Worm (Caenorhabditis elegans) whole organism, L1 larva: ENCODE data around the gene srbc-26.

Experiments
- C04F5.9 ChIP-seq: sonication (generic microtip); optimal IDR thresholded peaks from 2 replicates; lab custom pipeline; 2016; ENCODE audit warnings: missing genetic modification characterization, missing compliant biosample characterization
- Y116A8C.19 ChIP-seq: sonication (generic microtip); optimal IDR thresholded peaks from 2 replicates; lab custom pipeline; 2016; ENCODE audit warnings: missing compliant biosample characterization, missing genetic modification characterization, borderline replicate concordance
- aly-2 ChIP-seq: fragments of 150-350 bp; optimal IDR thresholded peaks from 2 replicates; lab custom pipeline; 2014; ENCODE audit warnings: missing biosample characterization, missing genetic modification characterization
- ceh-8 ChIP-seq: fragments of 200-800 bp; sonication (Bioruptor generic); optimal IDR thresholded peaks from 2 replicates; lab custom pipeline; 2018; ENCODE audit warnings: mild to moderate bottlenecking, missing genetic modification characterization, moderate library complexity, missing compliant biosample characterization
- ceh-88 ChIP-seq: fragments of 200-800 bp; sonication (Bioruptor generic); IDR thresholded peaks from 2 replicates; pipeline ENCODE4 v1.3.6; 2022; ENCODE audit warnings: missing genetic modification characterization, missing compliant biosample characterization
- ces-1 ChIP-seq: fragments of 150-350 bp; optimal IDR thresholded peaks from 2 replicates; lab custom pipeline; 2014; ENCODE audit warnings: missing biosample characterization, missing genetic modification reagents, missing genetic modification characterization
- dsc-1 ChIP-seq: sonication (generic microtip); optimal IDR thresholded peaks from 2 replicates; lab custom pipeline; 2016; ENCODE audit warnings: mild to moderate bottlenecking, missing genetic modification characterization, missing compliant biosample characterization
- efl-1 ChIP-seq, 4 experiments: fragments of 150-350 bp; optimal IDR thresholded peaks in 3 of 4; peaks in 1 of 4; 1 replicate in 1 of 4; 2 replicates in 3 of 4; lab custom pipeline; 2014; ENCODE audit warnings: missing biosample characterization in 2 of 4, missing genetic modification characterization in 2 of 4, missing genetic modification reagents in 2 of 4
- egl-27 ChIP-seq, 2 experiments: fragments of 150-350 bp in 1 of 2; sonication (generic microtip); optimal IDR thresholded peaks; 3 replicates each; lab custom pipeline; 2017 to 2018; ENCODE audit warnings: missing biosample characterization in 2 of 2, missing genetic modification characterization in 2 of 2, missing genetic modification reagents in 2 of 2
- elt-3 ChIP-seq, 6 experiments: fragments of 150-350 bp in 1 of 6; sonication (generic microtip); optimal IDR thresholded peaks; 2 replicates each; lab custom pipeline; 2017 to 2018; ENCODE audit warnings: missing biosample characterization in 6 of 6, missing genetic modification characterization in 6 of 6, inconsistent platforms in 1 of 6
- fkh-10 ChIP-seq: sonication (generic microtip); optimal IDR thresholded peaks from 2 replicates; lab custom pipeline; 2017; ENCODE audit warnings: missing biosample characterization, missing genetic modification reagents, missing genetic modification characterization
- fkh-4 ChIP-seq: sonication (generic microtip); optimal IDR thresholded peaks from 2 replicates; lab custom pipeline; 2016; ENCODE audit warnings: missing compliant biosample characterization, missing genetic modification characterization, borderline replicate concordance
- fkh-8 ChIP-seq: sonication (generic microtip); optimal IDR thresholded peaks from 2 replicates; lab custom pipeline; 2016; ENCODE audit warnings: mild to moderate bottlenecking, missing genetic modification characterization, missing compliant biosample characterization
- fos-1 ChIP-seq: fragments of 150-350 bp; optimal IDR thresholded peaks from 2 replicates; lab custom pipeline; 2014; ENCODE audit warnings: missing biosample characterization, missing genetic modification characterization
- grh-1 ChIP-seq: fragments of 200-800 bp; sonication (Bioruptor generic); IDR thresholded peaks from 2 replicates; pipeline ENCODE4 v1.3.6; 2022; ENCODE audit warnings: missing genetic modification reagents, missing genetic modification characterization, missing compliant biosample characterization
- hlh-17 ChIP-seq: fragments of 200-800 bp; sonication (Bioruptor generic); optimal IDR thresholded peaks from 2 replicates; lab custom pipeline; 2018; ENCODE audit warnings: missing genetic modification characterization, mild to moderate bottlenecking, missing compliant biosample characterization, moderate library complexity, borderline replicate concordance
- hpl-2 ChIP-seq: fragments of 150-350 bp; optimal IDR thresholded peaks from 2 replicates; lab custom pipeline; 2014; ENCODE audit warnings: missing biosample characterization, missing genetic modification reagents, missing genetic modification characterization
- jun-1 ChIP-seq: fragments of 150-350 bp; optimal IDR thresholded peaks from 2 replicates; lab custom pipeline; 2014; ENCODE audit warnings: missing biosample characterization, missing genetic modification reagents, missing genetic modification characterization
- lin-13 ChIP-seq: fragments of 150-350 bp; optimal IDR thresholded peaks from 2 replicates; lab custom pipeline; 2014; ENCODE audit warnings: missing biosample characterization, missing genetic modification reagents, missing genetic modification characterization
- mdl-1 ChIP-seq, 2 experiments: fragments of 150-350 bp; optimal IDR thresholded peaks; 2 replicates each; lab custom pipeline; 2014 to 2017; ENCODE audit warnings: missing biosample characterization in 2 of 2, missing genetic modification characterization in 2 of 2, inconsistent platforms in 1 of 2
- mef-2 ChIP-seq: fragments of 150-350 bp; optimal IDR thresholded peaks from 2 replicates; lab custom pipeline; 2014; ENCODE audit warnings: missing biosample characterization, missing genetic modification characterization
- mep-1 ChIP-seq: fragments of 150-350 bp; optimal IDR thresholded peaks from 2 replicates; lab custom pipeline; 2014; ENCODE audit warnings: missing biosample characterization, missing genetic modification characterization
- nhr-11 ChIP-seq: fragments of 150-350 bp; optimal IDR thresholded peaks from 2 replicates; lab custom pipeline; 2014; ENCODE audit warnings: missing biosample characterization, missing genetic modification characterization
- nhr-12 ChIP-seq: sonication (generic microtip); optimal IDR thresholded peaks from 2 replicates; lab custom pipeline; 2017; ENCODE audit warnings: missing biosample characterization, missing genetic modification characterization
- nhr-19 ChIP-seq: fragments of 200-800 bp; sonication (Bioruptor generic); conservative IDR thresholded peaks from 2 replicates; pipeline ENCODE4 v1.3.6; 2022; ENCODE audit warnings: missing genetic modification characterization, missing compliant biosample characterization
- nhr-20 ChIP-seq: sonication (generic microtip); optimal IDR thresholded peaks from 2 replicates; lab custom pipeline; 2016; ENCODE audit warnings: mild to moderate bottlenecking, missing genetic modification characterization, missing compliant biosample characterization
- nhr-237 ChIP-seq: fragments of 150-350 bp; optimal IDR thresholded peaks from 2 replicates; lab custom pipeline; 2014; ENCODE audit warnings: missing biosample characterization, missing genetic modification characterization
- nhr-28 ChIP-seq: fragments of 150-350 bp; optimal IDR thresholded peaks from 2 replicates; lab custom pipeline; 2014; ENCODE audit warnings: missing biosample characterization, missing genetic modification characterization
- nhr-47 ChIP-seq: sonication (generic microtip); optimal IDR thresholded peaks from 2 replicates; lab custom pipeline; 2016; ENCODE audit warnings: mild to moderate bottlenecking, missing genetic modification characterization, moderate library complexity, missing compliant biosample characterization
- nhr-71 ChIP-seq: sonication (generic microtip); optimal IDR thresholded peaks from 2 replicates; lab custom pipeline; 2016; ENCODE audit warnings: mild to moderate bottlenecking, missing genetic modification characterization, moderate library complexity, missing compliant biosample characterization
- nhr-76 ChIP-seq: sonication (generic microtip); optimal IDR thresholded peaks from 2 replicates; lab custom pipeline; 2017; ENCODE audit warnings: missing biosample characterization, missing genetic modification characterization
- nhr-85 ChIP-seq: sonication (generic microtip); peaks from one replicate; lab custom pipeline; 2016; ENCODE audit warnings: missing genetic modification characterization, inconsistent platforms, missing compliant biosample characterization
- pax-3 ChIP-seq: fragments of 200-800 bp; sonication (Bioruptor generic); optimal IDR thresholded peaks from 2 replicates; lab custom pipeline; 2018; ENCODE audit warnings: mild to moderate bottlenecking, missing genetic modification characterization, moderate library complexity, missing compliant biosample characterization
- pqm-1 ChIP-seq: sonication (generic microtip); optimal IDR thresholded peaks from 3 replicates; lab custom pipeline; 2017; ENCODE audit warnings: missing biosample characterization, missing genetic modification characterization
- rnt-1 ChIP-seq: sonication (generic microtip); optimal IDR thresholded peaks from 2 replicates; lab custom pipeline; 2016; ENCODE audit warnings: mild to moderate bottlenecking, missing genetic modification characterization, moderate library complexity, missing compliant biosample characterization
- skn-1 ChIP-seq: fragments of 150-350 bp; optimal IDR thresholded peaks from 2 replicates; lab custom pipeline; 2014; ENCODE audit warnings: missing biosample characterization, missing genetic modification characterization
- snpc-4 ChIP-seq: fragments of 150-350 bp; optimal IDR thresholded peaks from 2 replicates; lab custom pipeline; 2014; ENCODE audit warnings: missing biosample characterization, missing genetic modification characterization
- sptf-1 ChIP-seq: fragments of 150-350 bp; optimal IDR thresholded peaks from 2 replicates; lab custom pipeline; 2014; ENCODE audit warnings: missing biosample characterization, missing genetic modification characterization
- tlp-1 ChIP-seq: fragments of 150-350 bp; optimal IDR thresholded peaks from 2 replicates; lab custom pipeline; 2014; ENCODE audit warnings: missing biosample characterization, missing genetic modification characterization
- unc-130 ChIP-seq: fragments of 150-350 bp; optimal IDR thresholded peaks from 2 replicates; lab custom pipeline; 2017; ENCODE audit warnings: missing biosample characterization, missing genetic modification characterization, inconsistent platforms
- unc-30 ChIP-seq: sonication (generic microtip); optimal IDR thresholded peaks from 2 replicates; lab custom pipeline; 2017; ENCODE audit warnings: missing biosample characterization, missing genetic modification characterization
- unc-98 ChIP-seq: fragments of 200-800 bp; sonication (Bioruptor generic); IDR thresholded peaks from 2 replicates; pipeline ENCODE4 v1.3.6; 2022; ENCODE audit warnings: missing genetic modification characterization, missing compliant biosample characterization
- xbp-1 ChIP-seq: sonication (generic microtip); optimal IDR thresholded peaks from 2 replicates; lab custom pipeline; 2016; ENCODE audit warnings: missing genetic modification characterization, missing compliant biosample characterization
- zag-1 ChIP-seq: fragments of 150-350 bp; optimal IDR thresholded peaks from 2 replicates; lab custom pipeline; 2014; ENCODE audit warnings: missing biosample characterization, missing genetic modification characterization
- ztf-11 ChIP-seq, 2 experiments: sonication (generic microtip); optimal IDR thresholded peaks; 2 replicates each; lab custom pipeline; 2016 to 2017; ENCODE audit warnings: missing genetic modification characterization in 2 of 2, missing biosample characterization in 1 of 2, missing compliant biosample characterization in 1 of 2

srbc-26 gene

ce11 chrV:17206469-17206868 is 34.8 kb downstream of the srbc-26 start:
- TF ChIP-seq jun-1 (tag; lab: Kevin White, UChicago) (no peak), fos-1 (tag; lab: Kevin White, UChicago) (no peak), fkh-10 (GFP tag; lab: Kevin White, UChicago) (no peak), nhr-237 (tag; lab: Kevin White, UChicago) (no peak), fkh-4 (tag; lab: Kevin White, UChicago) (no peak), sptf-1 (no peak), C04F5.9 (no peak), tlp-1 (tag; lab: Kevin White, UChicago) (no peak), ceh-8 (GFP tag; lab: Kevin White, UChicago) (no peak)

ce11 chrV:17208045-17208444 is 36.4 kb downstream of the srbc-26 start, which contains the start of gene Y68A4A.13:
Gene Y68A4A.13 (minus strand): TSS chrV:17208145.
- TF ChIP-seq skn-1 (tag; lab: Kevin White, UChicago) (no peak), nhr-28 (tag; lab: Kevin White, UChicago) (no peak), ceh-8 (GFP tag; lab: Kevin White, UChicago) (no peak), aly-2 (tag; lab: Kevin White, UChicago) (no peak), nhr-20 (tag; lab: Kevin White, UChicago) (no peak), mep-1 (tag; lab: Kevin White, UChicago) (no peak), hpl-2 (GFP tag; lab: Kevin White, UChicago) (no peak), xbp-1 (tag; lab: Kevin White, UChicago) (no peak), unc-130 (tag; lab: Kevin White, UChicago) (no peak), nhr-85 (tag; lab: Kevin White, UChicago) (no peak), elt-3 (tag; optimal IDR thresholded peaks at IDR 0.05; lab: Kevin White, UChicago) (no peak), C04F5.9 (no peak), fkh-10 (GFP tag; lab: Kevin White, UChicago) (no peak), fkh-8 (tag; lab: Kevin White, UChicago) (no peak), efl-1 (optimal IDR thresholded peaks at IDR 0.05; lab: Kevin White, UChicago) (no peak), efl-1 (GFP tag; optimal IDR thresholded peaks at IDR 0.05 in 1 of 2; lab: Kevin White, UChicago) (no peak), dsc-1 (tag; lab: Kevin White, UChicago) (no peak), ces-1 (GFP tag; lab: Kevin White, UChicago) (no peak), mdl-1 (tag; optimal IDR thresholded peaks at IDR 0.05; lab: Kevin White, UChicago) (no peak), nhr-11 (no peak)

ce11 chrV:17211989-17212731 is 40.5 kb downstream of the srbc-26 start, which contains the start of gene srh-236:
Gene srh-236 (minus strand): TSS chrV:17212039.
- TF ChIP-seq hpl-2 (GFP tag; lab: Kevin White, UChicago) = no peak
- TF ChIP-seq nhr-71 (tag; lab: Kevin White, UChicago) = no peak
- TF ChIP-seq mep-1 (tag; lab: Kevin White, UChicago) = no peak
- no peak for TF ChIP-seq Y116A8C.19 (tag; lab: Kevin White, UChicago)
- no peak for TF ChIP-seq nhr-12 (tag; lab: Kevin White, UChicago)
- TF ChIP-seq mef-2 = no peak
- no peak for TF ChIP-seq fkh-4 (tag; lab: Kevin White, UChicago)
- TF ChIP-seq nhr-76 (tag; lab: Kevin White, UChicago) = no peak
- TF ChIP-seq C04F5.9 = no peak
- no peak for TF ChIP-seq hlh-17 (GFP tag; lab: Kevin White, UChicago)
- TF ChIP-seq ztf-11 (tag; optimal IDR thresholded peaks at IDR 0.05; lab: Kevin White, UChicago) = no peak
- TF ChIP-seq rnt-1 = no peak
- TF ChIP-seq fkh-10 (GFP tag; lab: Kevin White, UChicago) = no peak
- TF ChIP-seq lin-13 (GFP tag; lab: Kevin White, UChicago) = no peak
- no peak for TF ChIP-seq ceh-88
- TF ChIP-seq, all 84 proteins: peak for 0

ce11 chrV:17212743-17213142 is 41.1 kb downstream of the srbc-26 start, which contains the start of gene srh-113:
Gene srh-113 (plus strand): TSS chrV:17213043.
- TF ChIP-seq mdl-1 (tag; optimal IDR thresholded peaks at IDR 0.05; lab: Kevin White, UChicago) = no peak
- no peak for TF ChIP-seq aly-2 (tag; lab: Kevin White, UChicago)
- TF ChIP-seq unc-30 (tag; lab: Kevin White, UChicago) = no peak
- TF ChIP-seq grh-1 (GFP tag; lab: Robert Waterston, UW) = no peak
- no peak for TF ChIP-seq pqm-1
- no peak for TF ChIP-seq snpc-4
- TF ChIP-seq hpl-2 (GFP tag; lab: Kevin White, UChicago) = no peak
- no peak for TF ChIP-seq unc-98 (GFP tag; lab: Robert Waterston, UW)
- TF ChIP-seq nhr-19 = no peak
- TF ChIP-seq skn-1 (tag; lab: Kevin White, UChicago) = no peak
- TF ChIP-seq pax-3 (tag; lab: Kevin White, UChicago) = no peak
- TF ChIP-seq zag-1 (tag; lab: Kevin White, UChicago) = no peak
- no peak for TF ChIP-seq mep-1 (tag; lab: Kevin White, UChicago)
- no peak for TF ChIP-seq egl-27 (tag; optimal IDR thresholded peaks at IDR 0.05; lab: Kevin White, UChicago)
- no peak for TF ChIP-seq ceh-8 (GFP tag; lab: Kevin White, UChicago)
- no peak for TF ChIP-seq nhr-47 (tag; lab: Kevin White, UChicago)
- no peak for TF ChIP-seq ceh-88
